Worm (Caenorhabditis elegans): Measurements from ENCODE around the gene rab-37.

Gene rab-37

ce11 chrX:4222779-4223387, 12.8 kb downstream of the rab-37 start (continued):
- peak; percentile 54 for TF ChIP-seq lin-13 (tag; optimal IDR thresholded peaks at IDR 0.05)
- peak; percentile 26 for TF ChIP-seq hlh-1 (tag; optimal IDR thresholded peaks at IDR 0.05)
- no peak for TF ChIP-seq M03D4.4 (tag; optimal IDR thresholded peaks at IDR 0.05)
- no peak for TF ChIP-seq nhr-76 (tag; optimal IDR thresholded peaks at IDR 0.05)

ce11 chrX:4222200-4222599, 13.5 kb downstream of the rab-37 start:
- TF ChIP-seq unc-120 (tag; optimal IDR thresholded peaks at IDR 0.05; ENCODE audit: poor library complexity, severe bottlenecking), result peak; percentile 20
- no peak for TF ChIP-seq snpc-4 (tag; optimal IDR thresholded peaks at IDR 0.05)
- no peak for TF ChIP-seq pha-4 (tag; optimal IDR thresholded peaks at IDR 0.05)
- no peak for TF ChIP-seq zip-8 (tag; optimal IDR thresholded peaks at IDR 0.05)
- peak; percentile 72 for TF ChIP-seq lsy-2 (tag; optimal IDR thresholded peaks at IDR 0.05)
- no peak for TF ChIP-seq nhr-237 (tag; optimal IDR thresholded peaks at IDR 0.05)
- no peak for TF ChIP-seq mab-5 (tag; optimal IDR thresholded peaks at IDR 0.05)
- no peak for TF ChIP-seq unc-62 (GFP tag; optimal IDR thresholded peaks at IDR 0.05)

- TF ChIP-seq hlh-1 (tag; optimal IDR thresholded peaks at IDR 0.05), result no peak
- no peak for TF ChIP-seq ces-1 (GFP tag; optimal IDR thresholded peaks at IDR 0.05)
- TF ChIP-seq tbx-8 (GFP tag; optimal IDR thresholded peaks at IDR 0.05), result no peak
- TF ChIP-seq pha-4 (tag; optimal IDR thresholded peaks at IDR 0.05), result no peak
- no peak for TF ChIP-seq sptf-1 (tag; optimal IDR thresholded peaks at IDR 0.05)
- TF ChIP-seq lsy-2 (tag; optimal IDR thresholded peaks at IDR 0.05), result no peak
- no peak for TF ChIP-seq zip-8 (tag; optimal IDR thresholded peaks at IDR 0.05)
- TF ChIP-seq blmp-1 (tag; optimal IDR thresholded peaks at IDR 0.05), result no peak
- no peak for TF ChIP-seq mep-1 (tag; optimal IDR thresholded peaks at IDR 0.05)
- TF ChIP-seq elt-3 (tag; optimal IDR thresholded peaks at IDR 0.05), result no peak
These were observed 16.2 kb downstream of the rab-37 start for ce11 chrX:4219487-4219886.

ce11 chrX:4218174-4218573, 17.5 kb downstream of the rab-37 start, which contains the start of gene W01H2.2:
TSS of gene W01H2.2 (minus strand) at chrX:4218458.
- TF ChIP-seq elt-3 (tag; optimal IDR thresholded peaks at IDR 0.05) (no peak), nhr-76 (tag; optimal IDR thresholded peaks at IDR 0.05) (no peak), blmp-1 (tag; optimal IDR thresholded peaks at IDR 0.05) (no peak), lin-32 (GFP tag; optimal IDR thresholded peaks at IDR 0.05) (no peak), ces-1 (GFP tag; optimal IDR thresholded peaks at IDR 0.05) (no peak), unc-62 (GFP tag; optimal IDR thresholded peaks at IDR 0.05) (no peak), nhr-28 (tag; optimal IDR thresholded peaks at IDR 0.05) (no peak), mep-1 (tag; optimal IDR thresholded peaks at IDR 0.05) (no peak)

ce11 chrX:4216894-4217293, 18.8 kb downstream of the rab-37 start, which contains the start of the genes F20B6.10 and hpk-1:
TSS of gene F20B6.10 (minus strand) at chrX:4217196.
TSS of gene hpk-1 (minus strand) at chrX:4217290.
- TF ChIP-seq ham-2 (GFP tag; optimal IDR thresholded peaks at IDR 0.05) (no peak), lin-13 (tag; optimal IDR thresholded peaks at IDR 0.05) (no peak), lin-32 (GFP tag; optimal IDR thresholded peaks at IDR 0.05) (no peak), cnd-1 (tag; optimal IDR thresholded peaks at IDR 0.05) (no peak), ces-1 (GFP tag; optimal IDR thresholded peaks at IDR 0.05) (no peak), ceh-39 (tag; optimal IDR thresholded peaks at IDR 0.05) (no peak), elt-1 (tag; optimal IDR thresholded peaks at IDR 0.05; ENCODE audit: borderline replicate concordance, insufficient read depth) (no peak), ztf-11 (tag; optimal IDR thresholded peaks at IDR 0.05) (no peak), bed-3 (GFP tag; optimal IDR thresholded peaks at IDR 0.05) (no peak), mab-5 (tag; optimal IDR thresholded peaks at IDR 0.05) (no peak), elt-3 (tag; optimal IDR thresholded peaks at IDR 0.05) (no peak), ceh-43 (GFP tag; optimal IDR thresholded peaks at IDR 0.05) (no peak), mep-1 (tag; optimal IDR thresholded peaks at IDR 0.05) (no peak), mls-2 (tag; optimal IDR thresholded peaks at IDR 0.05) (no peak), pha-4 (tag; optimal IDR thresholded peaks at IDR 0.05) (no peak), unc-120 (tag; optimal IDR thresholded peaks at IDR 0.05; ENCODE audit: poor library complexity, severe bottlenecking) (no peak), unc-62 (GFP tag; optimal IDR thresholded peaks at IDR 0.05) (no peak), drap-1 (GFP tag; optimal IDR thresholded peaks at IDR 0.05) (no peak), zip-8 (tag; optimal IDR thresholded peaks at IDR 0.05) (no peak), flh-1 (GFP tag; optimal IDR thresholded peaks at IDR 0.05) (no peak)
